Fruit fly (Drosophila melanogaster) whole organism: ENCODE results near the gene CG17075.

ENCODE experiments used
- Dll ChIP-seq: fragments of >200 bp; optimal IDR thresholded peaks from 2 replicates; lab custom pipeline; 2017
- pan ChIP-seq: fragments of >200 bp; optimal IDR thresholded peaks from 2 replicates; lab custom pipeline; 2017
- psq ChIP-seq: fragments of >200 bp; optimal IDR thresholded peaks from 2 replicates; lab custom pipeline; 2017
- usp ChIP-seq: fragments of >200 bp; optimal IDR thresholded peaks from 2 replicates; lab custom pipeline; 2017; ENCODE audit warnings: missing biosample characterization, missing genetic modification characterization, mixed read lengths

- TF ChIP-seq psq (no peak), usp (GFP tag; lab: Kevin White, UChicago) (no peak), pan (no peak), Dll (lab: Kevin White, UChicago) (no peak)
Observed at dm6 chr2L:219441-220033, 47.8 kb downstream of the CG17075 start.
